Worm (Caenorhabditis elegans): Measurements from ENCODE around the gene ZK1067.3.

- TF ChIP-seq unc-39 (tag; optimal IDR thresholded peaks at IDR 0.05) (no peak), nhr-28 (tag; optimal IDR thresholded peaks at IDR 0.05) (no peak), ceh-39 (tag; optimal IDR thresholded peaks at IDR 0.05) (no peak), mls-2 (tag; optimal IDR thresholded peaks at IDR 0.05) (no peak), pha-4 (tag; optimal IDR thresholded peaks at IDR 0.05) (no peak), lin-13 (tag; optimal IDR thresholded peaks at IDR 0.05) (no peak), snpc-4 (tag; optimal IDR thresholded peaks at IDR 0.05) (no peak), nhr-12 (tag; optimal IDR thresholded peaks at IDR 0.05) (no peak), lsy-2 (tag; optimal IDR thresholded peaks at IDR 0.05) (no peak), elt-1 (tag; optimal IDR thresholded peaks at IDR 0.05; ENCODE audit: borderline replicate concordance, insufficient read depth) (no peak), elt-3 (tag; optimal IDR thresholded peaks at IDR 0.05) (no peak), nhr-2 (tag; optimal IDR thresholded peaks at IDR 0.05) (no peak), cnd-1 (tag; optimal IDR thresholded peaks at IDR 0.05) (no peak)
Observed at ce11 chrII:9232923-9233322, 9.9 kb downstream of the ZK1067.3 start, which contains the start of gene T26C5.2.
